Worm (Caenorhabditis elegans) whole organism, midembryonic: ENCODE data around the gene ift-43.

ENCODE experiments used
- T22C8.4 ChIP-seq: fragments of 200-800 bp; sonication (Bioruptor generic); IDR thresholded peaks from 2 replicates; pipeline ENCODE4 v1.3.6; 2022; ENCODE audit warnings: missing genetic modification characterization, missing compliant biosample characterization
- flt-1 ChIP-seq: fragments of 200-800 bp; sonication (Bioruptor generic); IDR thresholded peaks from 2 replicates; pipeline ENCODE4 v1.3.6; 2022; ENCODE audit warnings: missing genetic modification characterization, missing compliant biosample characterization
- med-1 ChIP-seq: sonication (generic microtip); optimal IDR thresholded peaks from 2 replicates; lab custom pipeline; 2017; ENCODE audit warnings: missing genetic modification characterization, mild to moderate bottlenecking, missing compliant biosample characterization, antibody characterized with exemption, missing genetic modification reagents; ENCODE audit not compliant: insufficient read depth
- tab-1 ChIP-seq: fragments of 200-800 bp; sonication (Bioruptor generic); IDR thresholded peaks from 2 replicates; pipeline ENCODE4 v1.3.6; 2022; ENCODE audit warnings: missing genetic modification characterization, missing compliant biosample characterization
- ztf-29 ChIP-seq: fragments of 200-800 bp; sonication (Bioruptor generic); IDR thresholded peaks from 2 replicates; pipeline ENCODE4 v1.3.6; 2022; ENCODE audit warnings: missing genetic modification reagents, missing genetic modification characterization, missing compliant biosample characterization

ce11 chrII:5693893-5694292 is 33.3 kb upstream of the ift-43 start, which contains the start of gene C25H3.3:
- TF ChIP-seq ztf-29 (GFP tag; lab: Robert Waterston, UW) (no peak), tab-1 (GFP tag; lab: Robert Waterston, UW) (no peak), flt-1 (no peak), T22C8.4 (no peak), med-1 (GFP tag; lab: Kevin White, UChicago) (no peak)
